Fruit fly (Drosophila melanogaster): ENCODE measurements around the gene SPE.

- TF ChIP-seq ey (GFP tag; optimal IDR thresholded peaks at IDR 0.05): no peak
- no peak for TF ChIP-seq h (GFP tag; optimal IDR thresholded peaks at IDR 0.05)
- TF ChIP-seq woc (GFP tag; optimal IDR thresholded peaks at IDR 0.05): no peak
Measured at dm6 chr3R:23674369-23674768, 11.7 kb upstream of the SPE start.

All from whole organism, wandering third instar larva.